Worm (Caenorhabditis elegans) whole organism, midembryonic: ENCODE data around the gene Y71H2AL.2.

Source experiments
- flt-1 ChIP-seq: fragments of 200-800 bp; sonication (Bioruptor generic); IDR thresholded peaks from 2 replicates; pipeline ENCODE4 v1.3.6; 2022; ENCODE audit warnings: missing genetic modification characterization, missing compliant biosample characterization
- klf-2 ChIP-seq: fragments of 200-800 bp; sonication (Bioruptor generic); conservative IDR thresholded peaks from 2 replicates; pipeline ENCODE4 v1.3.6; 2022; ENCODE audit warnings: missing genetic modification reagents, missing genetic modification characterization, missing compliant biosample characterization
- med-1 ChIP-seq: sonication (generic microtip); optimal IDR thresholded peaks from 2 replicates; lab custom pipeline; 2017; ENCODE audit warnings: missing genetic modification characterization, mild to moderate bottlenecking, missing compliant biosample characterization, antibody characterized with exemption, missing genetic modification reagents; ENCODE audit not compliant: insufficient read depth
- ref-1 ChIP-seq: fragments of 200-800 bp; sonication (Bioruptor generic); conservative IDR thresholded peaks from 2 replicates; pipeline ENCODE4 v1.3.6; 2022; ENCODE audit warnings: missing genetic modification reagents, missing genetic modification characterization, missing compliant biosample characterization
- tab-1 ChIP-seq: fragments of 200-800 bp; sonication (Bioruptor generic); IDR thresholded peaks from 2 replicates; pipeline ENCODE4 v1.3.6; 2022; ENCODE audit warnings: missing genetic modification characterization, missing compliant biosample characterization

ce11 chrIII:2656168-2656567 lies 30.0 kb upstream of the Y71H2AL.2 start:
- TF ChIP-seq ref-1 (GFP tag; lab: Robert Waterston, UW) (0 out of 2 replicates have a peak, but pooled peaks have one; percentile 21), klf-2 (GFP tag; lab: Robert Waterston, UW) (no peak), tab-1 (GFP tag; lab: Robert Waterston, UW) (no peak), flt-1 (no peak), med-1 (GFP tag; lab: Kevin White, UChicago) (no peak)
